Fruit fly (Drosophila melanogaster): Measurements from ENCODE around the gene CG17931.

Gene CG17931

dm6 chr3R:16325192-16325591 is 34.1 kb downstream of the CG17931 start, which contains the start of gene CG17929:
TSS of gene CG17929 (plus strand) at chr3R:16325492.
- TF ChIP-seq OdsH (GFP tag; optimal IDR thresholded peaks at IDR 0.05) (no peak), ey (GFP tag; optimal IDR thresholded peaks at IDR 0.05) (no peak), woc (GFP tag; optimal IDR thresholded peaks at IDR 0.05) (no peak), tai (GFP tag; optimal IDR thresholded peaks at IDR 0.05) (no peak), brk (GFP tag; optimal IDR thresholded peaks at IDR 0.05) (no peak), jim (GFP tag; optimal IDR thresholded peaks at IDR 0.05) (no peak), lola (GFP tag; optimal IDR thresholded peaks at IDR 0.05) (no peak), Dfd (GFP tag; optimal IDR thresholded peaks at IDR 0.05) (no peak), CG32264 (GFP tag; optimal IDR thresholded peaks at IDR 0.05) (no peak), usp (GFP tag; optimal IDR thresholded peaks at IDR 0.05) (no peak), Sp1 (GFP tag; optimal IDR thresholded peaks at IDR 0.05) (no peak)

DNA sequence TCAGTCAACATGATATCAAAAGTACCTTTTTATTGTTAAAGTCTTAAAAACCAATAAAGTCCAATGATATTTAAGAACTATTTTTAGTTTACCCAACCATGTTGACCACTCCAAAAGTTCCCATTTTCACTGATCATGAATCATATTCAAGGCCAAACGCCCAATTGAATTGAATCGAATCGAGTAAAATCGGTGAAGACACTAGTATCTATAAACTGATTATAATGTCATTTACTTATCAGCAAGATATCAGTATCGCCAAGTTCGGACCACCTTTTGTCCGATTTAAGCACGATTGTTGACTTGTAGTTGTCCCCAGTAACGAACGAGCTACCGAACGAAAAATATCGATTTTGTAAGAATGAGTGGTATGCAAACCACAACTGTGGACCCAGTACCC is 36.2 kb downstream of the CG17931 start, which contains the start of gene CG6901:
Gene CG6901 (plus strand): TSS at position 323 of the 400 bp plus-strand sequence.
- TF ChIP-seq Rel (GFP tag; optimal IDR thresholded peaks at IDR 0.05) (no peak), Rel (tag; optimal IDR thresholded peaks at IDR 0.05) (no peak), HLH106 (tag; optimal IDR thresholded peaks at IDR 0.05) (no peak), Hnf4 (GFP tag; optimal IDR thresholded peaks at IDR 0.05) (no peak), psq (GFP tag; optimal IDR thresholded peaks at IDR 0.05) (no peak), pan (optimal IDR thresholded peaks at IDR 0.05) (no peak), h (GFP tag; optimal IDR thresholded peaks at IDR 0.05) (no peak), br (GFP tag; optimal IDR thresholded peaks at IDR 0.05) (no peak), CG9705 (GFP tag; optimal IDR thresholded peaks at IDR 0.05) (no peak), Mio (GFP tag; optimal IDR thresholded peaks at IDR 0.05) (no peak), tai (GFP tag; optimal IDR thresholded peaks at IDR 0.05) (no peak), dmrt93B (GFP tag; optimal IDR thresholded peaks at IDR 0.05) (no peak), jim (GFP tag; optimal IDR thresholded peaks at IDR 0.05) (no peak), rgr (GFP tag; optimal IDR thresholded peaks at IDR 0.05) (no peak), dl (GFP tag; optimal IDR thresholded peaks at IDR 0.05; ENCODE audit: insufficient read depth in 1 of 2, partially characterized antibody in 2 of 2) (no peak), GATAd (GFP tag; optimal IDR thresholded peaks at IDR 0.05) (no peak), lola (GFP tag; optimal IDR thresholded peaks at IDR 0.05) (no peak), ey (GFP tag; optimal IDR thresholded peaks at IDR 0.05) (no peak), Dfd (GFP tag; optimal IDR thresholded peaks at IDR 0.05) (no peak), Hr83 (GFP tag; optimal IDR thresholded peaks at IDR 0.05; ENCODE audit: poor library complexity, severe bottlenecking) (no peak)

dm6 chr3R:16321538-16321937 is 37.7 kb downstream of the CG17931 start, which contains the start of gene CG44044:
TSS of gene CG44044 (plus strand) at chr3R:16321838.
- no peak for TF ChIP-seq OdsH (GFP tag; optimal IDR thresholded peaks at IDR 0.05)
- no peak for TF ChIP-seq N (GFP tag; optimal IDR thresholded peaks at IDR 0.05)
- no peak for TF ChIP-seq psq (GFP tag; optimal IDR thresholded peaks at IDR 0.05)

dm6 chr3R:16316747-16317146 is 42.5 kb downstream of the CG17931 start:
- TF ChIP-seq sage (GFP tag; optimal IDR thresholded peaks at IDR 0.05) (peak; percentile 19), fru (GFP tag; optimal IDR thresholded peaks at IDR 0.05) (peak; percentile 1), dl (GFP tag; optimal IDR thresholded peaks at IDR 0.05; ENCODE audit: insufficient read depth in 1 of 2, partially characterized antibody in 2 of 2) (peak in 1 of 2 experiments; percentile 40), Sp1 (GFP tag; optimal IDR thresholded peaks at IDR 0.05) (peak; percentile 19), Vsx2 (GFP tag; optimal IDR thresholded peaks at IDR 0.05; ENCODE audit: partially characterized antibody) (peak; percentile 72), h (GFP tag; optimal IDR thresholded peaks at IDR 0.05) (no peak), Rel (GFP tag; optimal IDR thresholded peaks at IDR 0.05) (peak; percentile 67), Rel (tag; optimal IDR thresholded peaks at IDR 0.05) (no peak), psq (GFP tag; optimal IDR thresholded peaks at IDR 0.05) (peak; percentile 46), Hnf4 (GFP tag; optimal IDR thresholded peaks at IDR 0.05) (no peak)

DNA sequence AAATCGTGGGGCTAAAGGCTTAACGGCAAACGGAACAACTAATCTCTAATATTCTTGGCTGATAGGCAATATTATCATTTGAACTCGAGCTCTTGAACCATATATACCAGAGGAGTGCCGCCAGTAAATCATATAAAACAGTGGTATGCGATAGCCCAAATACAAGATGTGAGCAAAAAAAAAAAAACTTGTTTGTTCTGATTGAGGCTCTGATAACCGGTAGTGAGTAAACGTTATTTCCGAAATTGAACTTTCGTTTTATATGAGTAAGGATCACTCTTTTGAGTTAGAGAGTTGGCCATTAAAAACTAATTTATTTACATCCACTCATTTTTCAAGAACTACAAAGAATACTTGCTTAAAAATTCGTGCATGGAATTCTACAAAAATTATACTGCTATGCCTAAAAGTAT is 49.2 kb downstream of the CG17931 start:
- peak; percentile 33 for TF ChIP-seq Myc (optimal IDR thresholded peaks at IDR 0.05)
- TF ChIP-seq h (GFP tag; optimal IDR thresholded peaks at IDR 0.05) = peak; percentile 34
- no peak for TF ChIP-seq sv (GFP tag; optimal IDR thresholded peaks at IDR 0.05)
- no peak for TF ChIP-seq Hr78 (GFP tag; optimal IDR thresholded peaks at IDR 0.05)

All from whole organism, wandering third instar larva.